Fruit fly (Drosophila melanogaster): ENCODE results near the gene CG15561.

CG15561 gene

dm6 chr3R:31221337-31222047, 5.8 kb upstream of the CG15561 start (continued):
- TF ChIP-seq BEAF-32 (GFP tag; optimal IDR thresholded peaks at IDR 0.05) = no peak
- TF ChIP-seq CG17361 (GFP tag; IDR thresholded peaks at IDR 0.05) = no peak
- no peak for TF ChIP-seq Taf1 (GFP tag; IDR thresholded peaks at IDR 0.05)
- no peak for TF ChIP-seq Rfx (GFP tag; IDR thresholded peaks at IDR 0.05)
- no peak for TF ChIP-seq CTCF (GFP tag; optimal IDR thresholded peaks at IDR 0.05)
- no peak for TF ChIP-seq GATAe (GFP tag; conservative IDR thresholded peaks at IDR 0.05)
- TF ChIP-seq gce (GFP tag; IDR thresholded peaks at IDR 0.05) = no peak
- no peak for TF ChIP-seq so (GFP tag; IDR thresholded peaks at IDR 0.05)
- no peak for TF ChIP-seq bowl (GFP tag; IDR thresholded peaks at IDR 0.05)
- no peak for TF ChIP-seq CG5180 (GFP tag; optimal IDR thresholded peaks at IDR 0.05)
- TF ChIP-seq gfzf (GFP tag; optimal IDR thresholded peaks at IDR 0.05) = no peak
- TF ChIP-seq Xbp1 (GFP tag; optimal IDR thresholded peaks at IDR 0.05) = no peak
- TF ChIP-seq CG6654 (GFP tag; optimal IDR thresholded peaks at IDR 0.05) = no peak
- peak; percentile 89 for TF ChIP-seq CG7987 (GFP tag; optimal IDR thresholded peaks at IDR 0.05)
- no peak for TF ChIP-seq tna (GFP tag; IDR thresholded peaks at IDR 0.05; ENCODE audit: partially characterized antibody)
- no peak for TF ChIP-seq CG10274 (GFP tag; optimal IDR thresholded peaks at IDR 0.05)
- no peak for TF ChIP-seq sna (GFP tag; IDR thresholded peaks at IDR 0.05; ENCODE audit: partially characterized antibody)
- no peak for TF ChIP-seq CG1647 (GFP tag; optimal IDR thresholded peaks at IDR 0.05)
- no peak for TF ChIP-seq TFAM (GFP tag; optimal IDR thresholded peaks at IDR 0.05)
- TF ChIP-seq CG18476 (GFP tag; optimal IDR thresholded peaks at IDR 0.05) = no peak
- no peak for TF ChIP-seq CG2202 (tag; optimal IDR thresholded peaks at IDR 0.05)
- no peak for TF ChIP-seq jing (GFP tag; optimal IDR thresholded peaks at IDR 0.05)
- TF ChIP-seq CG4328 (GFP tag; optimal IDR thresholded peaks at IDR 0.05) = peak; percentile 39
- TF ChIP-seq CG13296 (GFP tag; optimal IDR thresholded peaks at IDR 0.05) = peak; percentile 34
- no peak for TF ChIP-seq btn (GFP tag; optimal IDR thresholded peaks at IDR 0.05)
- TF ChIP-seq CG2875 (GFP tag; optimal IDR thresholded peaks at IDR 0.05) = no peak
- TF ChIP-seq Dip3 (GFP tag; optimal IDR thresholded peaks at IDR 0.05) = no peak
- TF ChIP-seq Meics (GFP tag; optimal IDR thresholded peaks at IDR 0.05) = no peak
- TF ChIP-seq C15 (GFP tag; IDR thresholded peaks at IDR 0.05) = no peak
- no peak for TF ChIP-seq CG8089 (GFP tag; optimal IDR thresholded peaks at IDR 0.05)
- TF ChIP-seq sd (tag; optimal IDR thresholded peaks at IDR 0.05) = no peak
- TF ChIP-seq wdn (GFP tag; IDR thresholded peaks at IDR 0.05) = no peak
- TF ChIP-seq Kr (GFP tag; optimal IDR thresholded peaks at IDR 0.05) = no peak
- TF ChIP-seq sc (optimal IDR thresholded peaks at IDR 0.05) = no peak
- TF ChIP-seq sc (GFP tag; optimal IDR thresholded peaks at IDR 0.05) = no peak
- TF ChIP-seq dimm (GFP tag; IDR thresholded peaks at IDR 0.05) = no peak
- no peak for TF ChIP-seq B-H2 (GFP tag; optimal IDR thresholded peaks at IDR 0.05)
- TF ChIP-seq gem (tag; optimal IDR thresholded peaks at IDR 0.05) = no peak
- TF ChIP-seq CG1233 (GFP tag; optimal IDR thresholded peaks at IDR 0.05) = no peak
- TF ChIP-seq gsb (GFP tag; IDR thresholded peaks at IDR 0.05) = no peak
- TF ChIP-seq CG7963 (GFP tag; IDR thresholded peaks at IDR 0.05; ENCODE audit: partially characterized antibody) = no peak
- TF ChIP-seq Dp (GFP tag; optimal IDR thresholded peaks at IDR 0.05) = no peak
- no peak for TF ChIP-seq CG6683 (GFP tag; optimal IDR thresholded peaks at IDR 0.05)
- no peak for TF ChIP-seq grn (GFP tag; optimal IDR thresholded peaks at IDR 0.05)
- TF ChIP-seq Awh (GFP tag; IDR thresholded peaks at IDR 0.05) = no peak
- TF ChIP-seq Nf-YC (tag; optimal IDR thresholded peaks at IDR 0.05) = peak; percentile 3
- TF ChIP-seq B-H1 (GFP tag; IDR thresholded peaks at IDR 0.05) = no peak
- no peak for TF ChIP-seq schlank (tag; optimal IDR thresholded peaks at IDR 0.05)
- no peak for TF ChIP-seq tx (GFP tag; optimal IDR thresholded peaks at IDR 0.05)
- TF ChIP-seq Hr78 (GFP tag; optimal IDR thresholded peaks at IDR 0.05) = no peak
- no peak for TF ChIP-seq HHEX (GFP tag; optimal IDR thresholded peaks at IDR 0.05)
